Worm (Caenorhabditis elegans): ENCODE results near the gene air-1.

- TF ChIP-seq ama-1 (optimal IDR thresholded peaks at IDR 0.05) (no peak), pha-4 (tag; optimal IDR thresholded peaks at IDR 0.05) (no peak), ceh-22 (tag; optimal IDR thresholded peaks at IDR 0.05) (no peak)
These were observed 37.9 kb upstream of the air-1 start, which contains the start of gene srp-8 for ce11 chrV:8183384-8183783.
